Worm (Caenorhabditis elegans) whole organism, L4 larva: ENCODE data around the gene his-60.

Source experiments
- ZK546.5 ChIP-seq, 2 experiments: sonication (generic microtip); optimal IDR thresholded peaks; 2 replicates each; lab custom pipeline; 2017; ENCODE audit warnings: missing biosample characterization in 2 of 2, missing genetic modification characterization in 2 of 2
- fos-1 ChIP-seq: fragments of 150-350 bp; optimal IDR thresholded peaks from 2 replicates; lab custom pipeline; 2014; ENCODE audit warnings: missing biosample characterization, missing genetic modification characterization
- lin-15B ChIP-seq: fragments of 150-350 bp; sonication (generic microtip); optimal IDR thresholded peaks from 3 replicates; lab custom pipeline; 2014; ENCODE audit warnings: missing biosample characterization, missing genetic modification characterization
- snpc-4 ChIP-seq: fragments of 150-350 bp; optimal IDR thresholded peaks from 2 replicates; lab custom pipeline; 2014; ENCODE audit warnings: missing biosample characterization, missing genetic modification characterization
- unc-130 ChIP-seq: sonication (generic microtip); optimal IDR thresholded peaks from 2 replicates; lab custom pipeline; 2016; ENCODE audit warnings: missing genetic modification reagents, missing genetic modification characterization, missing compliant biosample characterization

ce11 chrIV:7507305-7507704, 19.5 kb upstream of the his-60 start:
- TF ChIP-seq ZK546.5 (tag; optimal IDR thresholded peaks at IDR 0.05; lab: Kevin White, UChicago): no peak
- TF ChIP-seq snpc-4: no peak
- TF ChIP-seq unc-130: no peak
- TF ChIP-seq fos-1: no peak
- TF ChIP-seq lin-15B (tag; lab: Kevin White, UChicago): no peak
